Fruit fly (Drosophila melanogaster) whole organism, embryonic: ENCODE data around the gene CG17121.

ENCODE experiments used
- Asciz ChIP-seq: fragments of 200-800 bp; sonication (Bioruptor generic); optimal IDR thresholded peaks from 2 replicates; lab custom pipeline; 2017; ENCODE audit warnings: missing biosample characterization, mild to moderate bottlenecking, missing genetic modification characterization, missing genetic modification reagents
- BtbVII ChIP-seq: fragments of 200-800 bp; sonication (Bioruptor generic); optimal IDR thresholded peaks from 3 replicates; lab custom pipeline; 2017; ENCODE audit warnings: missing biosample characterization, mild to moderate bottlenecking, missing genetic modification characterization
- CG10654 ChIP-seq: fragments of 200-800 bp; sonication (Bioruptor generic); optimal IDR thresholded peaks from 2 replicates; lab custom pipeline; 2016; ENCODE audit warnings: missing biosample characterization, missing genetic modification characterization
- CG1233 ChIP-seq: fragments of 200-800 bp; sonication (Bioruptor generic); optimal IDR thresholded peaks from 4 replicates; lab custom pipeline; 2018; ENCODE audit warnings: missing biosample characterization, mild to moderate bottlenecking, missing genetic modification characterization
- CG13287 ChIP-seq: fragments of 200-800 bp; sonication (Bioruptor generic); IDR thresholded peaks from 2 replicates; pipeline ENCODE4 v1.3.6; 2022; ENCODE audit warnings: missing biosample characterization, missing genetic modification characterization; ENCODE audit not compliant: partially characterized antibody
- CG15011 ChIP-seq: fragments of 200-800 bp; sonication (Bioruptor generic); optimal IDR thresholded peaks from 3 replicates; lab custom pipeline; 2018; ENCODE audit warnings: missing biosample characterization, mild to moderate bottlenecking, missing genetic modification characterization
- CG1602 ChIP-seq: fragments of 200-800 bp; sonication (Bioruptor generic); optimal IDR thresholded peaks from 3 replicates; lab custom pipeline; 2016; ENCODE audit warnings: missing biosample characterization, missing genetic modification characterization
- CG16779 ChIP-seq: fragments of 200-800 bp; sonication (Bioruptor generic); IDR thresholded peaks from 2 replicates; pipeline ENCODE4 v1.3.6; 2022; ENCODE audit warnings: missing biosample characterization, missing genetic modification characterization
- CG17359 ChIP-seq: fragments of 200-800 bp; sonication (Bioruptor generic); optimal IDR thresholded peaks from 3 replicates; lab custom pipeline; 2018; ENCODE audit warnings: missing biosample characterization, mild to moderate bottlenecking, missing genetic modification characterization, moderate library complexity
- CG17385 ChIP-seq: fragments of 200-800 bp; sonication (Bioruptor generic); optimal IDR thresholded peaks from 3 replicates; lab custom pipeline; 2018; ENCODE audit warnings: missing biosample characterization, mild to moderate bottlenecking, missing genetic modification characterization
- CG17568 ChIP-seq: fragments of 200-800 bp; sonication (Bioruptor generic); optimal IDR thresholded peaks from 2 replicates; lab custom pipeline; 2018; ENCODE audit warnings: missing biosample characterization, mild to moderate bottlenecking, missing genetic modification characterization, moderate library complexity
- CG17802 ChIP-seq: fragments of 200-800 bp; sonication (Bioruptor generic); optimal IDR thresholded peaks from 2 replicates; lab custom pipeline; 2018; ENCODE audit warnings: missing biosample characterization, mild to moderate bottlenecking, missing genetic modification characterization, moderate library complexity
- CG17829 ChIP-seq: fragments of 200-800 bp; optimal IDR thresholded peaks from 2 replicates; lab custom pipeline; 2019; ENCODE audit warnings: missing biosample characterization, mild to moderate bottlenecking, missing genetic modification characterization, moderate library complexity
- CG18599 ChIP-seq: fragments of 200-800 bp; sonication (Bioruptor generic); optimal IDR thresholded peaks from 3 replicates; lab custom pipeline; 2017; ENCODE audit warnings: missing biosample characterization, missing genetic modification characterization, mild to moderate bottlenecking, moderate library complexity, missing genetic modification reagents
- CG31441 ChIP-seq: fragments of 200-800 bp; sonication (Bioruptor generic); IDR thresholded peaks from 2 replicates; pipeline ENCODE4 v1.3.6; 2022; ENCODE audit warnings: missing biosample characterization, missing genetic modification characterization
- CG4424 ChIP-seq: fragments of 200-800 bp; sonication (Bioruptor generic); optimal IDR thresholded peaks from 3 replicates; lab custom pipeline; 2016; ENCODE audit warnings: missing biosample characterization, missing genetic modification characterization
- CG5245 ChIP-seq: fragments of 200-800 bp; sonication (Bioruptor generic); optimal IDR thresholded peaks from 3 replicates; lab custom pipeline; 2016; ENCODE audit warnings: missing biosample characterization, missing genetic modification characterization
- CG7271 ChIP-seq: fragments of 200-800 bp; sonication (Bioruptor generic); optimal IDR thresholded peaks from 2 replicates; lab custom pipeline; 2018; ENCODE audit warnings: missing biosample characterization, mild to moderate bottlenecking, missing genetic modification characterization, moderate library complexity
- CG7839 ChIP-seq: fragments of 200-800 bp; sonication (Bioruptor generic); optimal IDR thresholded peaks from 3 replicates; lab custom pipeline; 2018; ENCODE audit warnings: missing biosample characterization, mild to moderate bottlenecking, missing genetic modification characterization, moderate library complexity
- CG8388 ChIP-seq: fragments of 200-800 bp; sonication (Bioruptor generic); optimal IDR thresholded peaks from 2 replicates; lab custom pipeline; 2019; ENCODE audit warnings: missing biosample characterization, mild to moderate bottlenecking, missing genetic modification characterization, moderate library complexity
- CG8924 ChIP-seq: fragments of 200-800 bp; optimal IDR thresholded peaks from 3 replicates; lab custom pipeline; 2019; ENCODE audit warnings: missing biosample characterization, mild to moderate bottlenecking, missing genetic modification characterization, moderate library complexity
- CTCF ChIP-seq: fragments of 200-800 bp; sonication (Bioruptor generic); optimal IDR thresholded peaks from 2 replicates; lab custom pipeline; 2017; ENCODE audit warnings: missing biosample characterization, mild to moderate bottlenecking, missing genetic modification characterization, moderate library complexity
- Chrac-16 ChIP-seq: fragments of 200-800 bp; sonication (Bioruptor generic); optimal IDR thresholded peaks from 3 replicates; lab custom pipeline; 2016; ENCODE audit warnings: missing biosample characterization, missing genetic modification characterization
- Deaf1 ChIP-seq: fragments of 200-800 bp; optimal IDR thresholded peaks from 3 replicates; lab custom pipeline; 2019; ENCODE audit warnings: missing biosample characterization, mild to moderate bottlenecking, missing genetic modification characterization, moderate library complexity
- Eip74EF ChIP-seq, 2 experiments: fragments of 200-800 bp in 1 of 2; fragments of >200 bp in 1 of 2; sonication (Bioruptor generic) in 1 of 2; optimal IDR thresholded peaks; 2 replicates each; lab custom pipeline; 2017 to 2019; ENCODE audit warnings: missing biosample characterization in 2 of 2, missing genetic modification characterization in 2 of 2, mild to moderate bottlenecking in 1 of 2, moderate library complexity in 1 of 2
- HLH3B ChIP-seq: fragments of 200-800 bp; sonication (Bioruptor generic); IDR thresholded peaks from 2 replicates; pipeline ENCODE4 v1.3.6; 2022; ENCODE audit warnings: missing biosample characterization, missing genetic modification characterization
- Max ChIP-seq: fragments of 200-800 bp; sonication (Bioruptor generic); optimal IDR thresholded peaks from 2 replicates; lab custom pipeline; 2016; ENCODE audit warnings: missing biosample characterization, mild to moderate bottlenecking, missing genetic modification characterization
- Meics ChIP-seq: fragments of 200-800 bp; sonication (Bioruptor generic); optimal IDR thresholded peaks from 2 replicates; lab custom pipeline; 2017; ENCODE audit warnings: missing biosample characterization, mild to moderate bottlenecking, missing genetic modification characterization
- Mes4 ChIP-seq: fragments of 200-800 bp; sonication (Bioruptor generic); optimal IDR thresholded peaks from 2 replicates; lab custom pipeline; 2016; ENCODE audit warnings: missing biosample characterization, missing genetic modification characterization
- Xbp1 ChIP-seq: fragments of 200-800 bp; sonication (Bioruptor generic); optimal IDR thresholded peaks from 3 replicates; lab custom pipeline; 2016; ENCODE audit warnings: missing biosample characterization, mild to moderate bottlenecking, missing genetic modification characterization
- abd-A ChIP-seq: fragments of 200-800 bp; sonication (Bioruptor generic); optimal IDR thresholded peaks from 3 replicates; lab custom pipeline; 2019; ENCODE audit warnings: missing biosample characterization, mild to moderate bottlenecking, missing genetic modification characterization, moderate library complexity
- cad ChIP-seq: fragments of >200 bp; optimal IDR thresholded peaks from 2 replicates; lab custom pipeline; 2017; ENCODE audit warnings: missing biosample characterization, missing genetic modification characterization
- crc ChIP-seq: fragments of 200-800 bp; sonication (Bioruptor generic); optimal IDR thresholded peaks from 2 replicates; lab custom pipeline; 2016; ENCODE audit warnings: missing biosample characterization, missing genetic modification characterization
- cwo ChIP-seq: fragments of 200-800 bp; sonication (Bioruptor generic); optimal IDR thresholded peaks from 3 replicates; lab custom pipeline; 2017; ENCODE audit warnings: missing biosample characterization, missing genetic modification characterization, mild to moderate bottlenecking, moderate library complexity, missing genetic modification reagents
- emc ChIP-seq: fragments of 200-800 bp; sonication (Bioruptor generic); optimal IDR thresholded peaks from 2 replicates; lab custom pipeline; 2016; ENCODE audit warnings: missing biosample characterization, missing genetic modification characterization
- fd64A ChIP-seq: fragments of 200-800 bp; sonication (Bioruptor generic); optimal IDR thresholded peaks from 3 replicates; lab custom pipeline; 2018; ENCODE audit warnings: missing biosample characterization, mild to moderate bottlenecking, missing genetic modification characterization
- fd96Cb ChIP-seq: fragments of 200-800 bp; sonication (Bioruptor generic); optimal IDR thresholded peaks from 2 replicates; lab custom pipeline; 2018; ENCODE audit warnings: missing biosample characterization, mild to moderate bottlenecking, missing genetic modification characterization, moderate library complexity
- gcm ChIP-seq: fragments of 200-800 bp; sonication (Bioruptor generic); optimal IDR thresholded peaks from 2 replicates; lab custom pipeline; 2019; ENCODE audit warnings: missing biosample characterization, mild to moderate bottlenecking, missing genetic modification characterization, moderate library complexity
- gem ChIP-seq: fragments of 200-800 bp; sonication (Bioruptor generic); optimal IDR thresholded peaks from 2 replicates; lab custom pipeline; 2019; ENCODE audit warnings: missing biosample characterization, mild to moderate bottlenecking, missing genetic modification characterization, moderate library complexity
- gsb-n ChIP-seq: fragments of 200-800 bp; sonication (Bioruptor generic); optimal IDR thresholded peaks from 3 replicates; lab custom pipeline; 2018; ENCODE audit warnings: missing biosample characterization, mild to moderate bottlenecking, missing genetic modification characterization
- insv ChIP-seq, 2 experiments: fragments of 200-800 bp; sonication (Bioruptor generic); optimal IDR thresholded peaks; 3 replicates each; lab custom pipeline; 2016 to 2018; ENCODE audit warnings: missing biosample characterization in 2 of 2, missing genetic modification characterization in 2 of 2
- lab ChIP-seq: fragments of 200-800 bp; sonication (Bioruptor generic); optimal IDR thresholded peaks from 3 replicates; lab custom pipeline; 2017; ENCODE audit warnings: missing biosample characterization, missing genetic modification characterization, mild to moderate bottlenecking, moderate library complexity, missing genetic modification reagents
- lov ChIP-seq, 2 experiments: fragments of 200-800 bp in 1 of 2; fragments of >200 bp in 1 of 2; sonication (Bioruptor generic) in 1 of 2; IDR thresholded peaks in 1 of 2; optimal IDR thresholded peaks in 1 of 2; 2 replicates in 1 of 2; 3 replicates in 1 of 2; pipeline versions ENCODE4 v1.3.6 to Lab custom; 2017 to 2022; ENCODE audit warnings: missing biosample characterization in 1 of 2, missing genetic modification characterization in 1 of 2
- otp ChIP-seq: fragments of 200-800 bp; sonication (Bioruptor generic); IDR thresholded peaks from 3 replicates; pipeline ENCODE4, ENCODE4 v1.3.6; 2022; ENCODE audit warnings: missing biosample characterization, missing genetic modification characterization
- phol ChIP-seq: fragments of 200-800 bp; sonication (Bioruptor generic); optimal IDR thresholded peaks from 3 replicates; lab custom pipeline; 2018; ENCODE audit warnings: missing biosample characterization, mild to moderate bottlenecking, missing genetic modification characterization, moderate library complexity
- sqz ChIP-seq: fragments of 200-800 bp; sonication (Bioruptor generic); optimal IDR thresholded peaks from 3 replicates; lab custom pipeline; 2018; ENCODE audit warnings: missing biosample characterization, mild to moderate bottlenecking, missing genetic modification characterization
- tap ChIP-seq: fragments of 200-800 bp; optimal IDR thresholded peaks from 3 replicates; lab custom pipeline; 2019; ENCODE audit warnings: missing biosample characterization, mild to moderate bottlenecking, missing genetic modification characterization, moderate library complexity
- tgo ChIP-seq: fragments of 200-800 bp; sonication (Bioruptor generic); IDR thresholded peaks from 3 replicates; pipeline ENCODE4 v1.3.6; 2022; ENCODE audit warnings: missing biosample characterization, missing genetic modification characterization
- ttk ChIP-seq: fragments of 200-800 bp; sonication (Bioruptor generic); IDR thresholded peaks from 2 replicates; pipeline ENCODE4 v2.1.2; 2022; ENCODE audit warnings: missing biosample characterization, missing genetic modification characterization

CG17121 gene

dm6 chr3R:23067209-23067826 is 19.3 kb upstream of the CG17121 start, which contains the start of gene CG17111 (continued):
- TF ChIP-seq CG31441 (GFP tag; lab: Robert Waterston, UW) (peak; percentile 60; the same call in 1 of the 2 replicates), CG17829 (tag; lab: Kevin White, UChicago) (no peak), emc (GFP tag; lab: Kevin White, UChicago) (no peak), gsb-n (no peak), CG18599 (GFP tag; lab: Kevin White, UChicago) (peak; percentile 46), CG17802 (tag; lab: Kevin White, UChicago) (no peak), CTCF (GFP tag; lab: Kevin White, UChicago) (no peak), gem (tag; lab: Kevin White, UChicago) (peak; percentile 72), CG15011 (no peak), CG13287 (GFP tag; lab: Robert Waterston, UW) (no peak), fd64A (GFP tag; lab: Kevin White, UChicago) (no peak), CG1233 (GFP tag; lab: Kevin White, UChicago) (peak; percentile 4), Meics (peak; percentile 36), CG17568 (GFP tag; lab: Kevin White, UChicago) (no peak), sqz (GFP tag; lab: Kevin White, UChicago) (no peak), Max (GFP tag; lab: Kevin White, UChicago) (peak; percentile 6), Deaf1 (peak; percentile 8), CG10654 (GFP tag; lab: Kevin White, UChicago) (peak; percentile 12), tap (tag; lab: Kevin White, UChicago) (peak; percentile 4), HLH3B (GFP tag; lab: Robert Waterston, UW) (no peak), CG8924 (tag; lab: Kevin White, UChicago) (peak; percentile 43), CG7839 (tag; lab: Kevin White, UChicago) (peak; percentile 59), lab (GFP tag; lab: Kevin White, UChicago) (peak; percentile 45), crc (no peak), CG16779 (GFP tag; lab: Robert Waterston, UW) (no peak), phol (peak; percentile 60), otp (GFP tag; lab: Robert Waterston, UW) (no peak), CG5245 (GFP tag; lab: Kevin White, UChicago) (peak; percentile 0), tgo (GFP tag; lab: Robert Waterston, UW) (peak; percentile 17; the same call in 1 of the 3 replicates), Eip74EF (GFP tag; optimal IDR thresholded peaks at IDR 0.05; lab: Kevin White, UChicago) (no peak), Asciz (GFP tag; lab: Kevin White, UChicago) (no peak), fd96Cb (tag; lab: Kevin White, UChicago) (peak; percentile 37), lov (optimal IDR thresholded peaks at IDR 0.05; lab: Kevin White, UChicago) (no peak), lov (GFP tag; IDR thresholded peaks at IDR 0.05; lab: Robert Waterston, UW) (no peak), cad (GFP tag; lab: Kevin White, UChicago) (no peak), CG8388 (GFP tag; lab: Kevin White, UChicago) (peak; percentile 42), cwo (GFP tag; lab: Kevin White, UChicago) (peak; percentile 24), abd-A (tag; lab: Kevin White, UChicago) (no peak), CG17385 (peak; percentile 15), CG4424 (GFP tag; lab: Kevin White, UChicago) (peak; percentile 26), Chrac-16 (GFP tag; lab: Kevin White, UChicago) (no peak), BtbVII (GFP tag; lab: Kevin White, UChicago) (no peak), CG7271 (no peak), ttk (GFP tag; lab: Robert Waterston, UW) (0 out of 2 replicates have a peak, but pooled peaks have one; percentile 35), CG17359 (no peak), Xbp1 (GFP tag; lab: Kevin White, UChicago) (peak; percentile 25), CG1602 (peak; percentile 28), gcm (no peak), Mes4 (GFP tag; lab: Kevin White, UChicago) (no peak), insv (GFP tag; optimal IDR thresholded peaks at IDR 0.05; lab: Kevin White, UChicago) (no peak)
